Fruit fly (Drosophila melanogaster): Measurements from ENCODE around the gene jumu.

The jumu gene

DNA sequence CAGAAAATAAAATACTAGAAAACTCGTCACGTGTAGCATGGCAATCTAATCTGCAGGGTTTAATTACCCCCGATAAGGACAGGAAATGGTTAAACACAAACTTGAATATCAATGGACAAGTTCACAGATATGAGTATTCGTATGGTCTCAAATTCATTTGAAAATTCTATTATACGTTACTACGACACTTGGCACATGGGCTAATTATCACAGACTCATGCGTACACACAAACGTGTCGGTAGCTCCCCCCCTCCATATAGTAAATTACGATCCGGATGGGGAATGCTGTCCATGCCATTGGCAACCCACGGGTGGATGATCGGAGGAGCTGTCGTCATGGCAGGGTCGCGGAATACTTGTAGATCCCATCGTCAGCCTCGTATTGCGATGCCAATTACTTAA, 44.4 kb downstream of the jumu start (continued):
- TF ChIP-seq usp (GFP tag; optimal IDR thresholded peaks at IDR 0.05) (no peak), CG11247 (GFP tag; IDR thresholded peaks at IDR 0.05) (no peak), grn (GFP tag; optimal IDR thresholded peaks at IDR 0.05) (peak; percentile 81), p53 (GFP tag; optimal IDR thresholded peaks at IDR 0.05) (no peak), dimm (GFP tag; IDR thresholded peaks at IDR 0.05) (no peak), CG18619 (GFP tag; optimal IDR thresholded peaks at IDR 0.05) (no peak), ftz-f1 (GFP tag; optimal IDR thresholded peaks at IDR 0.05) (peak; percentile 30), chm (GFP tag; IDR thresholded peaks at IDR 0.05) (no peak), Vsx1 (GFP tag; optimal IDR thresholded peaks at IDR 0.05) (peak; percentile 64), CG11723 (GFP tag; optimal IDR thresholded peaks at IDR 0.05) (no peak), dysf (GFP tag; IDR thresholded peaks at IDR 0.05) (0 out of 3 replicates have a peak, but pooled peaks have one; percentile 39), ci (GFP tag; IDR thresholded peaks at IDR 0.05) (0 out of 3 replicates have a peak, but pooled peaks have one; percentile 33), CG1233 (GFP tag; optimal IDR thresholded peaks at IDR 0.05) (no peak), ase (GFP tag; IDR thresholded peaks at IDR 0.05) (0 out of 3 replicates have a peak, but pooled peaks have one; percentile 11), z (GFP tag; IDR thresholded peaks at IDR 0.05) (0 out of 3 replicates have a peak, but pooled peaks have one; percentile 20), hbn (GFP tag; IDR thresholded peaks at IDR 0.05; ENCODE audit: partially characterized antibody) (no peak), Dbx (GFP tag; IDR thresholded peaks at IDR 0.05) (no peak), Mad (GFP tag; optimal IDR thresholded peaks at IDR 0.05) (no peak), nerfin-2 (GFP tag; IDR thresholded peaks at IDR 0.05; ENCODE audit: partially characterized antibody) (no peak), Sry-β (GFP tag; optimal IDR thresholded peaks at IDR 0.05) (no peak), exex (tag; optimal IDR thresholded peaks at IDR 0.05) (peak; percentile 100), CG34376 (GFP tag; optimal IDR thresholded peaks at IDR 0.05) (peak; percentile 73), Pdp1 (GFP tag; optimal IDR thresholded peaks at IDR 0.05) (peak in 1 of 2 experiments; percentile 33), CG4360 (GFP tag; IDR thresholded peaks at IDR 0.05) (no peak), cwo (GFP tag; optimal IDR thresholded peaks at IDR 0.05) (peak; percentile 100), Six4 (GFP tag; optimal IDR thresholded peaks at IDR 0.05) (no peak), emc (GFP tag; optimal IDR thresholded peaks at IDR 0.05) (no peak), sob (GFP tag; IDR thresholded peaks at IDR 0.05) (0 out of 2 replicates have a peak, but pooled peaks have one; percentile 11), Adf1 (GFP tag; IDR thresholded peaks at IDR 0.05) (no peak), caup (GFP tag; optimal IDR thresholded peaks at IDR 0.05; ENCODE audit: severe bottlenecking) (no peak), CG8290 (GFP tag; optimal IDR thresholded peaks at IDR 0.05) (no peak), CG8290 (tag; optimal IDR thresholded peaks at IDR 0.05) (peak in 1 of 2 experiments; percentile 5), Optix (GFP tag; IDR thresholded peaks at IDR 0.05) (peak; percentile 19; the same call in 1 of the 3 replicates), CG42726 (GFP tag; IDR thresholded peaks at IDR 0.05; ENCODE audit: partially characterized antibody) (no peak), GATAe (GFP tag; conservative IDR thresholded peaks at IDR 0.05) (peak; percentile 89), peb (GFP tag; IDR thresholded peaks at IDR 0.05) (no peak), CG2199 (GFP tag; IDR thresholded peaks at IDR 0.05) (0 out of 3 replicates have a peak, but pooled peaks have one; percentile 13), Ets97D (GFP tag; optimal IDR thresholded peaks at IDR 0.05) (no peak), wor (GFP tag; IDR thresholded peaks at IDR 0.05) (no peak), NfI (GFP tag; optimal IDR thresholded peaks at IDR 0.05) (no peak)

DNA sequence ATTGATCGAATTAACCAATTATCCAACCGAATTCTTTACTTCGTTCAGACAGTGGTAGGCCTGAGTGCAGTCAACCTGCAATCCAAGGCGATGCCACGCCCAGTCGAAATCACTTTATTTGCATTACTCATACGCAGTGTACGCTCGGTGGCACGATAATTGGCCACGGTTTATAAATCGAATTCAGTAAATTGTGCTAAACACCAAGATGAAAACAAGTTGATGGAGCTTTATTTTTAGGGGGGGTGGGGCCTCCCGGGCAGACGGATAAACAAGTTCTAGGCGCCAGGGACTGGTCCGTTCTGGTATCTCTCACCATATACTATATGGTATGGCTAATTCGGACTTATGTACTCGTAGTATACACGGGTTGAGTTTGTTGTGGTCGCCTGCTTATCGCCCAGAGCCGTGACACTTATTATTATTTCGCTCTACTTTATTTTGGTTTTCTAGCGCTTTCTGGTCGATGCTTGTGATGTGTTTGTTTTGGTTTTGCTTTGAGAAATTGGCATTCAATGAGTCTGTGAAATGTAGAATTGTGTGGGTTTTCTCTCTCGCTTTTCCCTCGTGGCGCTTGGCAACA, 45.3 kb downstream of the jumu start:
- peak; percentile 72 for TF ChIP-seq Med (GFP tag)
- TF ChIP-seq chinmo (GFP tag; IDR thresholded peaks at IDR 0.05; ENCODE audit: partially characterized antibody) = peak; percentile 60; the same call in 2 of the 4 replicates
- TF ChIP-seq CG34224 (GFP tag; IDR thresholded peaks at IDR 0.05; ENCODE audit: partially characterized antibody) = peak; percentile 12; the same call in 1 of the 3 replicates
- TF ChIP-seq HmgD (GFP tag; optimal IDR thresholded peaks at IDR 0.05) = no peak
- TF ChIP-seq Drgx (GFP tag; IDR thresholded peaks at IDR 0.05) = no peak
- TF ChIP-seq nom (GFP tag; optimal IDR thresholded peaks at IDR 0.05) = peak; percentile 6
- TF ChIP-seq dimm (GFP tag; IDR thresholded peaks at IDR 0.05) = 0 out of 2 replicates have a peak, but pooled peaks have one; percentile 2
- peak; percentile 91 for TF ChIP-seq cwo (GFP tag; optimal IDR thresholded peaks at IDR 0.05)
